Fruit fly (Drosophila melanogaster) whole organism, embryonic: ENCODE results near the gene CG42486.
A peak's percentile ranks its signal among the peaks of the same experiment; 100 is the strongest.

Source experiments
- Asciz ChIP-seq: fragments of 200-800 bp; sonication (Bioruptor generic); optimal IDR thresholded peaks from 2 replicates; lab custom pipeline; 2017; ENCODE audit warnings: missing biosample characterization, mild to moderate bottlenecking, missing genetic modification characterization, missing genetic modification reagents
- Awh ChIP-seq: fragments of 200-800 bp; sonication (Bioruptor generic); IDR thresholded peaks from 2 replicates; pipeline ENCODE4, ENCODE4 v1.3.6; 2022; ENCODE audit warnings: missing biosample characterization, missing genetic modification characterization
- CG10209 ChIP-seq: fragments of 200-800 bp; sonication (Bioruptor generic); optimal IDR thresholded peaks from 3 replicates; lab custom pipeline; 2017; ENCODE audit warnings: missing biosample characterization, mild to moderate bottlenecking, missing genetic modification characterization, missing genetic modification reagents
- CG10979 ChIP-seq: fragments of 200-800 bp; sonication (Bioruptor generic); optimal IDR thresholded peaks from 2 replicates; lab custom pipeline; 2018; ENCODE audit warnings: missing biosample characterization, mild to moderate bottlenecking, missing genetic modification characterization, moderate library complexity
- CG11504 ChIP-seq: fragments of 200-800 bp; sonication (Bioruptor generic); optimal IDR thresholded peaks from 3 replicates; lab custom pipeline; 2019; ENCODE audit warnings: missing biosample characterization, mild to moderate bottlenecking, missing genetic modification characterization, moderate library complexity
- CG11695 ChIP-seq: fragments of 200-800 bp; sonication (Bioruptor generic); IDR thresholded peaks from 3 replicates; pipeline ENCODE4 v1.3.6; 2022; ENCODE audit warnings: missing biosample characterization, missing genetic modification characterization
- CG12942 ChIP-seq: fragments of 200-800 bp; sonication (Bioruptor generic); optimal IDR thresholded peaks from 3 replicates; lab custom pipeline; 2016; ENCODE audit warnings: missing biosample characterization, missing genetic modification characterization
- CG15514 ChIP-seq: fragments of 200-800 bp; sonication (Bioruptor generic); optimal IDR thresholded peaks from 3 replicates; lab custom pipeline; 2017; ENCODE audit warnings: missing biosample characterization, missing genetic modification characterization, mild to moderate bottlenecking, moderate library complexity, missing genetic modification reagents
- CG15696 ChIP-seq: fragments of 200-800 bp; sonication (Bioruptor generic); optimal IDR thresholded peaks from 2 replicates; lab custom pipeline; 2019; ENCODE audit warnings: missing biosample characterization, mild to moderate bottlenecking, missing genetic modification characterization, moderate library complexity
- CG18599 ChIP-seq: fragments of 200-800 bp; sonication (Bioruptor generic); optimal IDR thresholded peaks from 3 replicates; lab custom pipeline; 2017; ENCODE audit warnings: missing biosample characterization, missing genetic modification characterization, mild to moderate bottlenecking, moderate library complexity, missing genetic modification reagents
- CG31224 ChIP-seq: fragments of 200-800 bp; sonication (Bioruptor generic); IDR thresholded peaks from 2 replicates; pipeline ENCODE4 v1.3.6; 2022; ENCODE audit warnings: missing biosample characterization, missing genetic modification characterization
- CG31365 ChIP-seq: fragments of 200-800 bp; sonication (Bioruptor generic); optimal IDR thresholded peaks from 2 replicates; lab custom pipeline; 2018; ENCODE audit warnings: missing biosample characterization, mild to moderate bottlenecking, missing genetic modification characterization
- CG33213 ChIP-seq: fragments of 200-800 bp; sonication (Bioruptor generic); optimal IDR thresholded peaks from 3 replicates; lab custom pipeline; 2016; ENCODE audit warnings: missing biosample characterization, missing genetic modification characterization
- CG34376 ChIP-seq: fragments of 200-800 bp; sonication (Bioruptor generic); optimal IDR thresholded peaks from 2 replicates; lab custom pipeline; 2018; ENCODE audit warnings: missing biosample characterization, mild to moderate bottlenecking, missing genetic modification characterization
- CG4282 ChIP-seq: fragments of 200-800 bp; sonication (Bioruptor generic); optimal IDR thresholded peaks from 2 replicates; lab custom pipeline; 2016; ENCODE audit warnings: missing biosample characterization, missing genetic modification characterization
- CG4820 ChIP-seq: fragments of 200-800 bp; sonication (Bioruptor generic); optimal IDR thresholded peaks from 3 replicates; lab custom pipeline; 2016; ENCODE audit warnings: missing biosample characterization, missing genetic modification characterization
- CG6654 ChIP-seq: fragments of 200-800 bp; sonication (Bioruptor generic); optimal IDR thresholded peaks from 2 replicates; lab custom pipeline; 2017; ENCODE audit warnings: missing biosample characterization, mild to moderate bottlenecking, missing genetic modification characterization
- CG9437 ChIP-seq: fragments of 200-800 bp; sonication (Bioruptor generic); optimal IDR thresholded peaks from 2 replicates; lab custom pipeline; 2018; ENCODE audit warnings: missing biosample characterization, mild to moderate bottlenecking, missing genetic modification characterization
- Drgx ChIP-seq: fragments of 200-800 bp; sonication (Bioruptor generic); IDR thresholded peaks from 2 replicates; pipeline ENCODE4 v1.3.6; 2022; ENCODE audit warnings: missing biosample characterization, missing genetic modification characterization
- ERR ChIP-seq: fragments of 200-800 bp; sonication (Bioruptor generic); optimal IDR thresholded peaks from 2 replicates; lab custom pipeline; 2016; ENCODE audit warnings: missing biosample characterization, missing genetic modification characterization
- Ets97D ChIP-seq: fragments of 200-800 bp; sonication (Bioruptor generic); optimal IDR thresholded peaks from 3 replicates; lab custom pipeline; 2016; ENCODE audit warnings: missing biosample characterization, missing genetic modification characterization
- HHEX ChIP-seq: fragments of 200-800 bp; sonication (Bioruptor generic); optimal IDR thresholded peaks from 3 replicates; lab custom pipeline; 2017; ENCODE audit warnings: missing biosample characterization, mild to moderate bottlenecking, missing genetic modification characterization, missing genetic modification reagents
- HLH4C ChIP-seq: fragments of 200-800 bp; sonication (Bioruptor generic); IDR thresholded peaks from 3 replicates; pipeline ENCODE4 v1.3.6; 2022; ENCODE audit warnings: missing biosample characterization, missing genetic modification characterization; ENCODE audit not compliant: partially characterized antibody
- HLHmδ ChIP-seq: fragments of 200-800 bp; sonication (Bioruptor generic); optimal IDR thresholded peaks from 2 replicates; lab custom pipeline; 2018; ENCODE audit warnings: missing biosample characterization, mild to moderate bottlenecking, missing genetic modification characterization, moderate library complexity
- HmgZ ChIP-seq: fragments of 200-800 bp; sonication (Bioruptor generic); optimal IDR thresholded peaks from 2 replicates; lab custom pipeline; 2018; ENCODE audit warnings: missing biosample characterization, mild to moderate bottlenecking, missing genetic modification characterization
- Hmx ChIP-seq: fragments of 200-800 bp; sonication (Bioruptor generic); optimal IDR thresholded peaks from 2 replicates; lab custom pipeline; 2016; ENCODE audit warnings: missing biosample characterization, missing genetic modification characterization
- Lpt ChIP-seq: fragments of >200 bp; optimal IDR thresholded peaks from 2 replicates; lab custom pipeline; 2018; ENCODE audit warnings: missing biosample characterization, missing genetic modification characterization
- Med ChIP-seq: fragments of 200-800 bp; sonication (Bioruptor generic); peaks from one replicate; lab custom pipeline; 2016; ENCODE audit warnings: missing biosample characterization, missing genetic modification characterization, mild to moderate bottlenecking, inconsistent platforms, moderate library complexity
- NfI ChIP-seq: fragments of 200-800 bp; sonication (Bioruptor generic); optimal IDR thresholded peaks from 3 replicates; lab custom pipeline; 2018; ENCODE audit warnings: missing biosample characterization, mild to moderate bottlenecking, missing genetic modification characterization, moderate library complexity
- Pdp1 ChIP-seq, 2 experiments: fragments of 200-800 bp; sonication (Bioruptor generic); optimal IDR thresholded peaks; 3 replicates each; lab custom pipeline; 2016; ENCODE audit warnings: missing biosample characterization in 2 of 2, missing genetic modification characterization in 2 of 2, mild to moderate bottlenecking in 1 of 2, moderate library complexity in 1 of 2
- abd-A ChIP-seq: fragments of 200-800 bp; sonication (Bioruptor generic); optimal IDR thresholded peaks from 3 replicates; lab custom pipeline; 2019; ENCODE audit warnings: missing biosample characterization, mild to moderate bottlenecking, missing genetic modification characterization, moderate library complexity
- ash1 ChIP-seq: fragments of 200-800 bp; sonication (Bioruptor generic); optimal IDR thresholded peaks from 2 replicates; lab custom pipeline; 2018; ENCODE audit warnings: missing biosample characterization, mild to moderate bottlenecking, missing genetic modification characterization
- az2 ChIP-seq: fragments of 200-800 bp; sonication (Bioruptor generic); optimal IDR thresholded peaks from 3 replicates; lab custom pipeline; 2016; ENCODE audit warnings: missing biosample characterization, missing genetic modification characterization
- bowl ChIP-seq: fragments of 200-800 bp; sonication (Bioruptor generic); IDR thresholded peaks from 2 replicates; pipeline ENCODE4 v1.3.6; 2022; ENCODE audit warnings: missing biosample characterization, missing genetic modification characterization
- cas ChIP-seq: fragments of 200-800 bp; sonication (Bioruptor generic); IDR thresholded peaks from 2 replicates; pipeline ENCODE4 v1.3.6; 2022; ENCODE audit warnings: missing biosample characterization, missing genetic modification characterization
- cwo ChIP-seq: fragments of 200-800 bp; sonication (Bioruptor generic); optimal IDR thresholded peaks from 3 replicates; lab custom pipeline; 2017; ENCODE audit warnings: missing biosample characterization, missing genetic modification characterization, mild to moderate bottlenecking, moderate library complexity, missing genetic modification reagents
- gsb-n ChIP-seq: fragments of 200-800 bp; sonication (Bioruptor generic); optimal IDR thresholded peaks from 3 replicates; lab custom pipeline; 2018; ENCODE audit warnings: missing biosample characterization, mild to moderate bottlenecking, missing genetic modification characterization
- ham ChIP-seq: fragments of 200-800 bp; sonication (Bioruptor generic); IDR thresholded peaks from 2 replicates; pipeline ENCODE4 v1.3.6; 2022; ENCODE audit warnings: missing biosample characterization, missing genetic modification characterization
- insv ChIP-seq, 2 experiments: fragments of 200-800 bp; sonication (Bioruptor generic); optimal IDR thresholded peaks; 3 replicates each; lab custom pipeline; 2016 to 2018; ENCODE audit warnings: missing biosample characterization in 2 of 2, missing genetic modification characterization in 2 of 2
- nmo ChIP-seq: fragments of 200-800 bp; sonication (Bioruptor generic); optimal IDR thresholded peaks from 2 replicates; lab custom pipeline; 2018; ENCODE audit warnings: missing biosample characterization, mild to moderate bottlenecking, missing genetic modification characterization, moderate library complexity
- pb ChIP-seq: fragments of 200-800 bp; sonication (Bioruptor generic); optimal IDR thresholded peaks from 3 replicates; lab custom pipeline; 2016; ENCODE audit warnings: missing biosample characterization, missing genetic modification characterization
- pum ChIP-seq: fragments of 200-800 bp; sonication (Bioruptor generic); optimal IDR thresholded peaks from 2 replicates; lab custom pipeline; 2016; ENCODE audit warnings: missing biosample characterization, missing genetic modification characterization
- run ChIP-seq: fragments of 200-800 bp; sonication (Bioruptor generic); optimal IDR thresholded peaks from 3 replicates; lab custom pipeline; 2018; ENCODE audit warnings: missing biosample characterization, mild to moderate bottlenecking, missing genetic modification characterization
- schlank ChIP-seq: fragments of 200-800 bp; sonication (Bioruptor generic); optimal IDR thresholded peaks from 2 replicates; lab custom pipeline; 2018; ENCODE audit warnings: missing biosample characterization, mild to moderate bottlenecking, missing genetic modification characterization
- scrt ChIP-seq: fragments of 200-800 bp; sonication (Bioruptor generic); optimal IDR thresholded peaks from 2 replicates; lab custom pipeline; 2018; ENCODE audit warnings: missing biosample characterization, mild to moderate bottlenecking, missing genetic modification characterization, moderate library complexity
- sd ChIP-seq: fragments of 200-800 bp; sonication (Bioruptor generic); optimal IDR thresholded peaks from 3 replicates; lab custom pipeline; 2018; ENCODE audit warnings: missing biosample characterization, mild to moderate bottlenecking, missing genetic modification characterization, moderate library complexity
- slbo ChIP-seq: fragments of 200-800 bp; sonication (Bioruptor generic); IDR thresholded peaks from 2 replicates; pipeline ENCODE4 v1.3.6; 2022; ENCODE audit warnings: missing biosample characterization, missing genetic modification characterization
- so ChIP-seq: fragments of 200-800 bp; sonication (Bioruptor generic); IDR thresholded peaks from 3 replicates; pipeline ENCODE4 v1.3.6; 2022; ENCODE audit warnings: missing biosample characterization, missing genetic modification characterization
- unpg ChIP-seq: fragments of 200-800 bp; sonication (Bioruptor generic); optimal IDR thresholded peaks from 3 replicates; lab custom pipeline; 2018; ENCODE audit warnings: missing biosample characterization, mild to moderate bottlenecking, missing genetic modification characterization, moderate library complexity

Gene CG42486

dm6 chr2L:11807697-11808226 is 35.2 kb upstream of the CG42486 start (continued):
- TF ChIP-seq az2 (GFP tag; lab: Kevin White, UChicago) (no peak), unpg (GFP tag; lab: Kevin White, UChicago) (peak; percentile 2), CG11504 (tag; lab: Kevin White, UChicago) (no peak), CG15514 (GFP tag; lab: Kevin White, UChicago) (peak; percentile 27), CG11695 (GFP tag; lab: Robert Waterston, UW) (0 out of 3 replicates have a peak, but pooled peaks have one; percentile 32), nmo (GFP tag; lab: Kevin White, UChicago) (no peak), bowl (GFP tag; lab: Robert Waterston, UW) (no peak), insv (GFP tag; optimal IDR thresholded peaks at IDR 0.05; lab: Kevin White, UChicago) (peak in 1 of 2 experiments; percentile 42), pb (peak; percentile 53), ash1 (peak; percentile 36), CG9437 (no peak), CG18599 (GFP tag; lab: Kevin White, UChicago) (peak; percentile 62), schlank (tag; lab: Kevin White, UChicago) (peak; percentile 22), CG31365 (tag; lab: Kevin White, UChicago) (no peak), pum (GFP tag; lab: Kevin White, UChicago) (no peak), Awh (no peak), gsb-n (tag; lab: Kevin White, UChicago) (peak; percentile 22), ERR (GFP tag; lab: Kevin White, UChicago) (peak; percentile 27), cwo (GFP tag; lab: Kevin White, UChicago) (no peak), HmgZ (peak; percentile 78), Hmx (no peak), CG33213 (GFP tag; lab: Kevin White, UChicago) (no peak), CG4820 (GFP tag; lab: Kevin White, UChicago) (no peak), HLHmδ (peak; percentile 20), Drgx (GFP tag; lab: Robert Waterston, UW) (peak; percentile 43; the same call in 1 of the 2 replicates), CG12942 (GFP tag; lab: Kevin White, UChicago) (no peak), HLH4C (GFP tag; lab: Robert Waterston, UW) (peak; percentile 14; the same call in 1 of the 3 replicates), CG15696 (tag; lab: Kevin White, UChicago) (no peak), Ets97D (peak; percentile 9), Med (GFP tag; lab: Kevin White, UChicago) (peak; percentile 94), NfI (GFP tag; lab: Kevin White, UChicago) (peak; percentile 8), CG31224 (GFP tag; lab: Robert Waterston, UW) (peak; percentile 41; the same call in 1 of the 2 replicates), HHEX (GFP tag; lab: Kevin White, UChicago) (peak; percentile 18), Pdp1 (GFP tag; optimal IDR thresholded peaks at IDR 0.05; lab: Kevin White, UChicago) (peak in 1 of 2 experiments; percentile 13), abd-A (peak; percentile 95), CG4282 (GFP tag; lab: Kevin White, UChicago) (no peak), cas (GFP tag; lab: Robert Waterston, UW) (0 out of 2 replicates have a peak, but pooled peaks have one; percentile 30), scrt (peak; percentile 64), CG10979 (tag; lab: Kevin White, UChicago) (no peak), slbo (peak; percentile 45; the same call in 1 of the 2 replicates), so (GFP tag; lab: Robert Waterston, UW) (peak; percentile 65; the same call in 2 of the 3 replicates), sd (tag; lab: Kevin White, UChicago) (peak; percentile 84), Lpt (no peak), CG6654 (GFP tag; lab: Kevin White, UChicago) (no peak), CG10209 (GFP tag; lab: Kevin White, UChicago) (no peak), run (tag; lab: Kevin White, UChicago) (peak; percentile 71), Asciz (GFP tag; lab: Kevin White, UChicago) (no peak), CG34376 (peak; percentile 52), ham (GFP tag; lab: Robert Waterston, UW) (no peak)
